Worm (Caenorhabditis elegans): ENCODE results near the gene R13A1.1.

ce11 chrIV:7230198-7230597 lies 10.4 kb downstream of the R13A1.1 start, which contains the start of gene cap-1:
- TF ChIP-seq flt-1 (GFP tag; IDR thresholded peaks at IDR 0.05) (peak; percentile 60), tab-1 (GFP tag; IDR thresholded peaks at IDR 0.05) (no peak), med-1 (GFP tag; optimal IDR thresholded peaks at IDR 0.05; ENCODE audit: insufficient read depth) (no peak), ztf-29 (GFP tag; IDR thresholded peaks at IDR 0.05) (no peak), cog-1 (tag; optimal IDR thresholded peaks at IDR 0.05) (peak; percentile 33)

All from whole organism, midembryonic.